Fruit fly (Drosophila melanogaster) whole organism, wandering third instar larva: ENCODE measurements around the gene CG15005.

Source experiments
- GATAd ChIP-seq: sonication (Bioruptor generic); optimal IDR thresholded peaks from 2 replicates; lab custom pipeline; 2016; ENCODE audit warnings: missing biosample characterization, missing genetic modification characterization
- Myc ChIP-seq: fragments of >200 bp; optimal IDR thresholded peaks from 2 replicates; lab custom pipeline; 2017
- fru ChIP-seq: fragments of 200-800 bp; sonication (Bioruptor generic); optimal IDR thresholded peaks from 3 replicates; lab custom pipeline; 2016; ENCODE audit warnings: missing biosample characterization, mild to moderate bottlenecking, missing genetic modification characterization
- h ChIP-seq: fragments of 200-800 bp; sonication (Bioruptor generic); optimal IDR thresholded peaks from 3 replicates; lab custom pipeline; 2016; ENCODE audit warnings: missing biosample characterization, mild to moderate bottlenecking, missing genetic modification characterization

- TF ChIP-seq h (GFP tag; lab: Kevin White, UChicago) (no peak), Myc (lab: Kevin White, UChicago) (no peak), fru (GFP tag; lab: Kevin White, UChicago) (no peak), GATAd (no peak)
Measured at dm6 chr3L:4204867-4205266, 728 bp upstream of the CG15005 start.
